Worm (Caenorhabditis elegans) whole organism, young adult: ENCODE data around the gene nhr-129.

ENCODE experiments used
- B0019.2 ChIP-seq: fragments of 200-800 bp; sonication (Bioruptor generic); conservative IDR thresholded peaks from 2 replicates; pipeline ENCODE4 v1.3.6; 2022; ENCODE audit warnings: missing genetic modification reagents, missing genetic modification characterization, missing compliant biosample characterization
- T26A5.8 ChIP-seq: sonication (generic microtip); optimal IDR thresholded peaks from 2 replicates; lab custom pipeline; 2016; ENCODE audit warnings: missing genetic modification characterization, missing compliant biosample characterization
- Y53F4B.3 ChIP-seq: fragments of 200-800 bp; sonication (Bioruptor generic); IDR thresholded peaks from 2 replicates; pipeline ENCODE4 v1.3.6; 2022; ENCODE audit warnings: missing genetic modification reagents, missing genetic modification characterization, missing compliant biosample characterization
- Y53G8AR.9 ChIP-seq: fragments of 200-800 bp; sonication (Bioruptor generic); conservative IDR thresholded peaks from 2 replicates; pipeline ENCODE4 v1.3.6; 2022; ENCODE audit warnings: missing genetic modification reagents, missing genetic modification characterization, missing compliant biosample characterization
- akir-1 ChIP-seq: fragments of 200-800 bp; sonication (Bioruptor generic); optimal IDR thresholded peaks from 2 replicates; lab custom pipeline; 2018; ENCODE audit warnings: mild to moderate bottlenecking, missing genetic modification characterization, moderate library complexity, missing compliant biosample characterization
- ama-1 ChIP-seq, 3 experiments: fragments of 150-350 bp in 1 of 3; sonication (generic microtip) in 2 of 3; optimal IDR thresholded peaks; 2 replicates each; lab custom pipeline; 2014 to 2018; ENCODE audit warnings: missing biosample characterization in 2 of 3, missing genetic modification characterization in 2 of 3, missing genetic modification reagents in 2 of 3
- aptf-2 ChIP-seq: fragments of 200-800 bp; sonication (Bioruptor generic); conservative IDR thresholded peaks from 2 replicates; pipeline ENCODE4 v1.3.6; 2022; ENCODE audit warnings: missing genetic modification reagents, missing genetic modification characterization, missing compliant biosample characterization
- athp-1 ChIP-seq: sonication (generic microtip); optimal IDR thresholded peaks from 2 replicates; lab custom pipeline; 2017; ENCODE audit warnings: mild to moderate bottlenecking, missing genetic modification characterization, missing compliant biosample characterization
- bed-2 ChIP-seq: fragments of 200-800 bp; sonication (Bioruptor generic); IDR thresholded peaks from 2 replicates; pipeline ENCODE4 v1.3.6; 2022; ENCODE audit warnings: missing genetic modification reagents, missing genetic modification characterization, missing compliant biosample characterization
- cebp-1 ChIP-seq, 2 experiments: fragments of 200-800 bp in 1 of 2; sonication (Bioruptor generic) in 1 of 2; sonication (generic microtip) in 1 of 2; IDR thresholded peaks in 1 of 2; optimal IDR thresholded peaks in 1 of 2; 2 replicates each; pipeline versions ENCODE4 v1.3.6 to Lab custom; 2017 to 2022; ENCODE audit warnings: missing compliant biosample characterization in 2 of 2, missing genetic modification characterization in 2 of 2, mild to moderate bottlenecking in 1 of 2, missing genetic modification reagents in 1 of 2, moderate library complexity in 1 of 2
- ceh-58 ChIP-seq: fragments of 200-800 bp; sonication (Bioruptor generic); IDR thresholded peaks from 2 replicates; pipeline ENCODE4 v1.3.6; 2022; ENCODE audit warnings: missing genetic modification characterization, missing compliant biosample characterization
- ceh-79 ChIP-seq: sonication (generic microtip); optimal IDR thresholded peaks from 2 replicates; lab custom pipeline; 2017; ENCODE audit warnings: mild to moderate bottlenecking, missing genetic modification characterization, missing compliant biosample characterization
- ets-4 ChIP-seq: fragments of 200-800 bp; sonication (Bioruptor generic); optimal IDR thresholded peaks from 2 replicates; lab custom pipeline; 2018; ENCODE audit warnings: mild to moderate bottlenecking, missing genetic modification characterization, missing compliant biosample characterization
- gei-17 ChIP-seq: fragments of 200-800 bp; sonication (Bioruptor generic); optimal IDR thresholded peaks from 2 replicates; lab custom pipeline; 2018; ENCODE audit warnings: mild to moderate bottlenecking, missing genetic modification characterization, missing compliant biosample characterization
- hlh-12 ChIP-seq: sonication (generic microtip); optimal IDR thresholded peaks from 2 replicates; lab custom pipeline; 2016; ENCODE audit warnings: missing genetic modification characterization, missing compliant biosample characterization
- hlh-26 ChIP-seq: fragments of 200-800 bp; sonication (Bioruptor generic); conservative IDR thresholded peaks from 2 replicates; pipeline ENCODE4 v1.3.6; 2022; ENCODE audit warnings: missing genetic modification reagents, missing genetic modification characterization, missing compliant biosample characterization
- hmg-20 ChIP-seq: fragments of 200-800 bp; sonication (Bioruptor generic); IDR thresholded peaks from 2 replicates; pipeline ENCODE4 v1.3.6; 2022; ENCODE audit warnings: missing genetic modification reagents, missing genetic modification characterization, missing compliant biosample characterization
- let-526 ChIP-seq: fragments of 200-800 bp; sonication (Bioruptor generic); IDR thresholded peaks from 2 replicates; pipeline ENCODE4 v1.3.6; 2022; ENCODE audit warnings: missing genetic modification reagents, missing genetic modification characterization, missing compliant biosample characterization
- lir-1 ChIP-seq: fragments of 200-800 bp; sonication (Bioruptor generic); conservative IDR thresholded peaks from 2 replicates; pipeline ENCODE4 v1.3.6; 2022; ENCODE audit warnings: missing genetic modification reagents, missing genetic modification characterization, missing compliant biosample characterization
- lsl-1 ChIP-seq: fragments of 200-800 bp; sonication (Bioruptor generic); optimal IDR thresholded peaks from 2 replicates; lab custom pipeline; 2018; ENCODE audit warnings: mild to moderate bottlenecking, missing genetic modification characterization, moderate library complexity, missing compliant biosample characterization
- madf-3 ChIP-seq: fragments of 200-800 bp; sonication (Bioruptor generic); IDR thresholded peaks from 2 replicates; pipeline ENCODE4 v1.3.6; 2022; ENCODE audit warnings: missing genetic modification reagents, missing genetic modification characterization, missing compliant biosample characterization
- mcd-1 ChIP-seq: fragments of 200-800 bp; sonication (Bioruptor generic); IDR thresholded peaks from 2 replicates; pipeline ENCODE4 v1.3.6; 2022; ENCODE audit warnings: missing genetic modification reagents, missing genetic modification characterization, missing compliant biosample characterization
- mes-4 ChIP-seq: sonication (generic microtip); optimal IDR thresholded peaks from 2 replicates; lab custom pipeline; 2016; ENCODE audit warnings: missing genotype, missing genetic modification characterization, missing compliant biosample characterization
- nfyb-1 ChIP-seq: fragments of 200-800 bp; sonication (Bioruptor generic); IDR thresholded peaks from 2 replicates; pipeline ENCODE4 v1.3.6; 2022; ENCODE audit warnings: missing genetic modification reagents, missing genetic modification characterization, missing compliant biosample characterization
- nhr-80 ChIP-seq: sonication (generic microtip); optimal IDR thresholded peaks from 2 replicates; lab custom pipeline; 2016; ENCODE audit warnings: missing genetic modification characterization, missing compliant biosample characterization
- nhr-90 ChIP-seq: sonication (generic microtip); optimal IDR thresholded peaks from 2 replicates; lab custom pipeline; 2016; ENCODE audit warnings: missing genotype, mild to moderate bottlenecking, missing genetic modification characterization, missing compliant biosample characterization
- pbrm-1 ChIP-seq: fragments of 200-800 bp; sonication (Bioruptor generic); IDR thresholded peaks from 2 replicates; pipeline ENCODE4 v1.3.6; 2022; ENCODE audit warnings: missing genetic modification reagents, missing genetic modification characterization, missing compliant biosample characterization
- rcor-1 ChIP-seq: fragments of 200-800 bp; sonication (Bioruptor generic); IDR thresholded peaks from 2 replicates; pipeline ENCODE4 v1.3.6; 2022; ENCODE audit warnings: missing genetic modification reagents, missing genetic modification characterization, missing compliant biosample characterization
- rec-8 ChIP-seq, 2 experiments: sonication (generic microtip); optimal IDR thresholded peaks; 2 replicates each; lab custom pipeline; 2016; ENCODE audit warnings: mild to moderate bottlenecking in 2 of 2, missing genetic modification characterization in 2 of 2, missing genetic modification reagents in 2 of 2, missing genotype in 2 of 2, missing biosample characterization in 1 of 2, missing compliant biosample characterization in 1 of 2, moderate library complexity in 1 of 2
- snpc-1.1 ChIP-seq: sonication (generic microtip); optimal IDR thresholded peaks from 2 replicates; lab custom pipeline; 2017; ENCODE audit warnings: missing genetic modification characterization, mild to moderate bottlenecking, missing compliant biosample characterization, antibody characterized with exemption, moderate library complexity, missing genotype, missing genetic modification reagents; ENCODE audit not compliant: insufficient read depth
- snpc-1.3 ChIP-seq: sonication (generic microtip); optimal IDR thresholded peaks from 2 replicates; lab custom pipeline; 2017; ENCODE audit warnings: missing genetic modification characterization, mild to moderate bottlenecking, missing compliant biosample characterization, antibody characterized with exemption, moderate library complexity, missing genotype, missing genetic modification reagents; ENCODE audit not compliant: insufficient read depth
- ztf-18 ChIP-seq: sonication (generic microtip); optimal IDR thresholded peaks from 2 replicates; lab custom pipeline; 2016; ENCODE audit warnings: missing genotype, mild to moderate bottlenecking, missing genetic modification characterization, missing compliant biosample characterization
- ztf-28 ChIP-seq: fragments of 200-800 bp; sonication (Bioruptor generic); IDR thresholded peaks from 2 replicates; pipeline ENCODE4 v1.3.6; 2022; ENCODE audit warnings: missing genetic modification reagents, missing genetic modification characterization, missing compliant biosample characterization

Gene nhr-129

ce11 chrV:13308616-13309015 is 22.2 kb downstream of the nhr-129 start, which contains the start of gene C50B6.1:
TSS of gene C50B6.1 (plus strand) at chrV:13308916.
- TF ChIP-seq rec-8 (tag; optimal IDR thresholded peaks at IDR 0.05; lab: Kevin White, UChicago): no peak
- no peak for TF ChIP-seq hmg-20 (GFP tag; lab: Robert Waterston, UW)
- TF ChIP-seq pbrm-1 (GFP tag; lab: Robert Waterston, UW): no peak
- no peak for TF ChIP-seq mcd-1
- TF ChIP-seq gei-17 (GFP tag; lab: Kevin White, UChicago): no peak
- TF ChIP-seq nfyb-1 (GFP tag; lab: Robert Waterston, UW): no peak
- no peak for TF ChIP-seq aptf-2 (GFP tag; lab: Robert Waterston, UW)
- no peak for TF ChIP-seq ceh-58 (GFP tag; lab: Robert Waterston, UW)
- no peak for TF ChIP-seq T26A5.8 (tag; lab: Kevin White, UChicago)
- no peak for TF ChIP-seq ztf-28 (GFP tag; lab: Robert Waterston, UW)
- no peak for TF ChIP-seq akir-1
- no peak for TF ChIP-seq B0019.2
- TF ChIP-seq let-526 (GFP tag; lab: Robert Waterston, UW): no peak
- no peak for TF ChIP-seq nhr-90 (tag; lab: Kevin White, UChicago)
- TF ChIP-seq mes-4 (tag; lab: Kevin White, UChicago): no peak
- TF ChIP-seq hlh-12 (tag; lab: Kevin White, UChicago): no peak
- TF ChIP-seq athp-1 (tag; lab: Kevin White, UChicago): no peak
- TF ChIP-seq ets-4 (GFP tag; lab: Kevin White, UChicago): no peak
- TF ChIP-seq snpc-1.3 (tag; lab: Kevin White, UChicago): no peak
- TF ChIP-seq cebp-1 (GFP tag; IDR thresholded peaks at IDR 0.05; lab: Robert Waterston, UW): no peak
- TF ChIP-seq cebp-1 (tag; optimal IDR thresholded peaks at IDR 0.05; lab: Kevin White, UChicago): no peak

DNA sequence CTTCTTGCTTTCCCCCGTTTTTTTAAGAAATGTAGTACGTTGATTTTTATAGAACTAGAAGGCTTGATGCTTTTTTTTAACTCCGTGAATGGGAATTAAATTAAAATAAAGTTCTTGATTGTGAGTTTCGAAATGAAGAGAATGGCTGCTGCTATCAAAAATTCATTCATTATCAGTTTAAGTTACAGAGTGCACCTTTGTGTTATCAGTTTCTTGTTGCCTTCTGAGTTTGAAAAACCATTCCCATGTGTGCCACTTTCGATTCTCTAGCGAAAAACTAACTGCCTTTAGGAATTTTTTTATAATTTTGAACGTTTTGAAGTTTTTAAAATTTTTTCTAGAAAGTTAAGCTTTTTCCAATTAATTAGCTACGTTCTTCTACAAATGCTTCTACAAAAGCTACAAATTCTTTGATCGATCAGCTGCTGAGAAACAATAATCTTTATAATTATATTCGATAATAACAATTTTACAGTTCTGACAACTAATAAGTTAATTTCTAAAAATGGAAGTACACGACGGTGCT is 26.1 kb downstream of the nhr-129 start, which contains the start of gene C26E1.2:
TSS of gene C26E1.2 (plus strand) at position 476 of the 526 bp plus-strand sequence.
- TF ChIP-seq cebp-1 (GFP tag; IDR thresholded peaks at IDR 0.05; lab: Robert Waterston, UW) (no peak), cebp-1 (tag; optimal IDR thresholded peaks at IDR 0.05; lab: Kevin White, UChicago) (peak; percentile 15), nhr-80 (tag; lab: Kevin White, UChicago) (peak; percentile 73), ama-1 (optimal IDR thresholded peaks at IDR 0.05; lab: Kevin White, UChicago) (no peak), ama-1 (GFP tag; optimal IDR thresholded peaks at IDR 0.05; lab: Kevin White, UChicago) (no peak), lir-1 (no peak), madf-3 (GFP tag; lab: Robert Waterston, UW) (no peak)

DNA sequence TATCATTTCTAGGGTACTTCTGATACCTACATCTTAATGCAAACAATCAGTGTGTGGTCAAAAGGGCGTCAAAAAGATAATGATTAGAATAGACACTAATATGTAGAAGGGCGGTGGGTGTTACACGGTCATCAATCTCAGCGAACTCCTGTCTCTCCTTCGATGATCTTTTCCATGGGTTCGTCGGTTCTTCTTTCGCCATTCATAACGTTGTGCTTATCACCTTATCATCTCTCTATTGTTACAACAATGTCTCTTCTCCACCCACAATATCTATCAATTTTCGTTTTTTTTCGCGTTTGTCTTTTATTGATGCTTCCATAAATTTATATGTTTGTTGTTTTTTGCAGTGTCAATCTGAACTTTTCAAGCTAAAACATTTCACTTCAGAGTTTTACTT is 29.4 kb downstream of the nhr-129 start, which contains the start of gene ceh-79:
TSS of gene ceh-79 (plus strand) at position 391 of the 400 bp plus-strand sequence.
- TF ChIP-seq B0019.2: no peak
- no peak for TF ChIP-seq snpc-1.1 (tag; lab: Kevin White, UChicago)
- TF ChIP-seq nhr-80 (tag; lab: Kevin White, UChicago): peak; percentile 58
- TF ChIP-seq, all 124 proteins: peak for 1

DNA sequence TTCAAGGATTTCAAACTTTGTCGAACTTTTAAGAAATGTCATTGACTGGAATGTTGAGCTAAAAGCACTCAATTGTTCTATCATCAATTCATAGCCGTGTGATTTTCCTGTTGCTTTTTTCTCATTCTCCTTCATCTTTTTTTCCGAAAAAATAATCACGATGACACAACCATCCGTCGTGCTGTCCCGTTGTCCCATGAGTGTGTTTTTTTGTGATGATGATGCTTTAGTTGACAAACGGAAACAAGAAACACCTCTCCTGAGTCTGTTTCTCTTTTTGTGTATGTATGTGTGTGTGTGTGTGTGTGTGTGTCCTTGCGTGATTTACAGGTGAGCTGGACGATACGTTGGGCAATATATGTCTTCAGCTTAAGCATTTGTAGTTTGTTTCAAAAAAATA is 30.3 kb downstream of the nhr-129 start:
- no peak for TF ChIP-seq mcd-1
- no peak for TF ChIP-seq ztf-18 (tag; lab: Kevin White, UChicago)
- TF ChIP-seq T26A5.8 (tag; lab: Kevin White, UChicago): no peak
- TF ChIP-seq rcor-1 (GFP tag; lab: Robert Waterston, UW): no peak
- TF ChIP-seq nhr-90 (tag; lab: Kevin White, UChicago): no peak
- no peak for TF ChIP-seq cebp-1 (GFP tag; IDR thresholded peaks at IDR 0.05; lab: Robert Waterston, UW)
- TF ChIP-seq cebp-1 (tag; optimal IDR thresholded peaks at IDR 0.05; lab: Kevin White, UChicago): no peak
- no peak for TF ChIP-seq hlh-26 (GFP tag; lab: Robert Waterston, UW)
- no peak for TF ChIP-seq bed-2 (GFP tag; lab: Robert Waterston, UW)
- no peak for TF ChIP-seq ceh-79 (tag; lab: Kevin White, UChicago)
- no peak for TF ChIP-seq Y53F4B.3 (GFP tag; lab: Robert Waterston, UW)
- no peak for TF ChIP-seq lsl-1
- TF ChIP-seq nhr-80 (tag; lab: Kevin White, UChicago): no peak
- TF ChIP-seq Y53G8AR.9 (GFP tag; lab: Robert Waterston, UW): no peak
